Worm (Caenorhabditis elegans): ENCODE measurements around the gene srw-21.

Gene srw-21

ce11 chrV:15497731-15498130, 9.9 kb downstream of the srw-21 start (continued):
- TF ChIP-seq Y116A8C.19 (tag; optimal IDR thresholded peaks at IDR 0.05; ENCODE audit: borderline replicate concordance) (no peak), ceh-90 (tag; optimal IDR thresholded peaks at IDR 0.05) (no peak)

- TF ChIP-seq elt-3 (tag; optimal IDR thresholded peaks at IDR 0.05), result no peak
- TF ChIP-seq blmp-1 (tag; optimal IDR thresholded peaks at IDR 0.05), result no peak
- no peak for TF ChIP-seq rnt-1 (tag; optimal IDR thresholded peaks at IDR 0.05)
- TF ChIP-seq ztf-11 (tag; optimal IDR thresholded peaks at IDR 0.05), result no peak
- no peak for TF ChIP-seq ztf-4 (tag; optimal IDR thresholded peaks at IDR 0.05)
- no peak for TF ChIP-seq tbx-2 (tag; optimal IDR thresholded peaks at IDR 0.05)
- TF ChIP-seq unc-30 (tag; optimal IDR thresholded peaks at IDR 0.05), result no peak
- TF ChIP-seq mab-9 (GFP tag; IDR thresholded peaks at IDR 0.05), result no peak
- TF ChIP-seq unc-86 (tag; optimal IDR thresholded peaks at IDR 0.05), result no peak
- no peak for TF ChIP-seq aha-1 (tag; optimal IDR thresholded peaks at IDR 0.05)
- TF ChIP-seq lin-13 (GFP tag; optimal IDR thresholded peaks at IDR 0.05), result no peak
- no peak for TF ChIP-seq nhr-237 (tag; optimal IDR thresholded peaks at IDR 0.05)
- TF ChIP-seq egl-13 (tag; optimal IDR thresholded peaks at IDR 0.05), result no peak
- no peak for TF ChIP-seq nhr-90 (tag; optimal IDR thresholded peaks at IDR 0.05; ENCODE audit: poor library complexity)
- TF ChIP-seq efl-1 (optimal IDR thresholded peaks at IDR 0.05), result no peak
- no peak for TF ChIP-seq efl-1 (GFP tag; optimal IDR thresholded peaks at IDR 0.05 in 1 of 2)
- no peak for TF ChIP-seq fkh-8 (tag; optimal IDR thresholded peaks at IDR 0.05)
- no peak for TF ChIP-seq C16A3.4 (tag; optimal IDR thresholded peaks at IDR 0.05)
- no peak for TF ChIP-seq Y116A8C.19 (tag; optimal IDR thresholded peaks at IDR 0.05; ENCODE audit: borderline replicate concordance)
- TF ChIP-seq hlh-4 (tag; optimal IDR thresholded peaks at IDR 0.05), result no peak
- TF ChIP-seq mef-2 (tag; optimal IDR thresholded peaks at IDR 0.05), result no peak
Observed at ce11 chrV:15498434-15498833, 10.6 kb downstream of the srw-21 start, which contains the start of gene C06B8.7. C06B8.7 (plus strand) TSS chrV:15498734.

- peak in 1 of 2 experiments; percentile 11 for TF ChIP-seq efl-1 (optimal IDR thresholded peaks at IDR 0.05)
- TF ChIP-seq efl-1 (GFP tag; optimal IDR thresholded peaks at IDR 0.05 in 1 of 2), result peak in 1 of 2 experiments; percentile 77
- peak; percentile 7 for TF ChIP-seq elt-2 (tag; optimal IDR thresholded peaks at IDR 0.05)
- TF ChIP-seq lin-14 (GFP tag; optimal IDR thresholded peaks at IDR 0.05), result peak; percentile 2
- TF ChIP-seq ets-5 (GFP tag; IDR thresholded peaks at IDR 0.05), result no peak
- no peak for TF ChIP-seq nhr-84 (tag; optimal IDR thresholded peaks at IDR 0.05)
Observed at ce11 chrV:15499099-15499498, 11.2 kb downstream of the srw-21 start.

- TF ChIP-seq unc-86 (tag; optimal IDR thresholded peaks at IDR 0.05) (no peak), hpl-2 (GFP tag; optimal IDR thresholded peaks at IDR 0.05) (no peak), efl-1 (optimal IDR thresholded peaks at IDR 0.05) (no peak), efl-1 (GFP tag; optimal IDR thresholded peaks at IDR 0.05 in 1 of 2) (peak in 1 of 2 experiments; percentile 79), fkh-8 (tag; optimal IDR thresholded peaks at IDR 0.05) (no peak), xbp-1 (tag; optimal IDR thresholded peaks at IDR 0.05) (no peak), unc-30 (tag; optimal IDR thresholded peaks at IDR 0.05) (no peak)
Observed at ce11 chrV:15503603-15504002, 15.7 kb downstream of the srw-21 start.

ce11 chrV:15505068-15505467, 17.2 kb downstream of the srw-21 start:
- TF ChIP-seq xbp-1 (tag; optimal IDR thresholded peaks at IDR 0.05) (peak; percentile 1), lin-35 (GFP tag; optimal IDR thresholded peaks at IDR 0.05) (peak; percentile 28 to 65), nhr-71 (tag; optimal IDR thresholded peaks at IDR 0.05) (no peak), efl-1 (optimal IDR thresholded peaks at IDR 0.05) (peak in 1 of 2 experiments; percentile 46), efl-1 (GFP tag; optimal IDR thresholded peaks at IDR 0.05 in 1 of 2) (peak; percentile 29 to 93), aly-2 (tag; optimal IDR thresholded peaks at IDR 0.05) (no peak), nhr-19 (GFP tag; conservative IDR thresholded peaks at IDR 0.05) (peak; percentile 57), dpl-1 (GFP tag; optimal IDR thresholded peaks at IDR 0.05) (peak in 1 of 3 experiments; percentile 26), pqm-1 (tag; optimal IDR thresholded peaks at IDR 0.05) (no peak), nhr-28 (tag; optimal IDR thresholded peaks at IDR 0.05) (no peak), snpc-4 (tag; optimal IDR thresholded peaks at IDR 0.05) (no peak), ztf-11 (tag; optimal IDR thresholded peaks at IDR 0.05) (peak in 1 of 2 experiments; percentile 4), nhr-47 (tag; optimal IDR thresholded peaks at IDR 0.05) (peak; percentile 54), sup-37 (GFP tag; optimal IDR thresholded peaks at IDR 0.05) (peak; percentile 11), mdl-1 (tag; optimal IDR thresholded peaks at IDR 0.05) (peak in 1 of 2 experiments; percentile 33), elt-2 (tag; optimal IDR thresholded peaks at IDR 0.05) (peak; percentile 15), C16A3.4 (tag; optimal IDR thresholded peaks at IDR 0.05) (peak; percentile 37), elt-3 (tag; optimal IDR thresholded peaks at IDR 0.05) (no peak), nhr-90 (tag; optimal IDR thresholded peaks at IDR 0.05; ENCODE audit: poor library complexity) (peak; percentile 56), hpl-2 (GFP tag; optimal IDR thresholded peaks at IDR 0.05) (no peak), skn-1 (tag; optimal IDR thresholded peaks at IDR 0.05) (peak; percentile 41), nhr-20 (tag; optimal IDR thresholded peaks at IDR 0.05) (peak; percentile 55), nhr-85 (tag) (peak; percentile 54), sox-4 (tag; optimal IDR thresholded peaks at IDR 0.05) (no peak), blmp-1 (tag; optimal IDR thresholded peaks at IDR 0.05) (no peak), nhr-12 (tag; optimal IDR thresholded peaks at IDR 0.05) (no peak)

All from whole organism, L1 larva.